Fruit fly (Drosophila melanogaster) S2 (cell line): Measurements from ENCODE around the gene CG17560.

Source experiments
- CG8478 ChIP-seq: fragments of >200 bp; optimal IDR thresholded peaks from 2 replicates; lab custom pipeline; 2018
- CTCF ChIP-seq, 2 experiments: fragments of >200 bp; optimal IDR thresholded peaks; 2 replicates each; lab custom pipeline; 2018

Gene CG17560

DNA sequence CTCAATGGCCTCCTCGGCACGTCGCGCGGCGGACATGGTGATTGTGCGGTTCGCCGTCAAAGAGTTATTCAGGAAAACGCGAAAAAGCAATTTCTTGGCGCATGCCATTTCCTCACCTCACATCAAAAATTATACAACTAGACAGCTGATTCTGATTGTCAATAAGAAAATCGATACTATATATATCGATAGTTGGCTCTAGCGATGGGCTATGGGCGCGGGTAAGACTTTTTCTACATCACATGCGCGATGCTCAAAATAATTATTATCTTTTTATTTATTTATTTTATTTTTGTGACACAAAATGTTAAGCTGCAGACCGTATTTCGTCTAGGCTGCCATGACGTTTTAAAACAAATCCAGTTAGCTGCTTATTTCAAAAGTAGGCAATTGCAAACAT is 3.5 kb upstream of the CG17560 start, which contains the start of gene CG10340:
TSS of gene CG10340 (minus strand) at position 151 of the 400 bp plus-strand sequence.
- TF ChIP-seq CG8478 (lab: Kevin White, UChicago), result no peak
- peak in 1 of 2 experiments; percentile 10 for TF ChIP-seq CTCF (optimal IDR thresholded peaks at IDR 0.05; lab: Kevin White, UChicago)

DNA sequence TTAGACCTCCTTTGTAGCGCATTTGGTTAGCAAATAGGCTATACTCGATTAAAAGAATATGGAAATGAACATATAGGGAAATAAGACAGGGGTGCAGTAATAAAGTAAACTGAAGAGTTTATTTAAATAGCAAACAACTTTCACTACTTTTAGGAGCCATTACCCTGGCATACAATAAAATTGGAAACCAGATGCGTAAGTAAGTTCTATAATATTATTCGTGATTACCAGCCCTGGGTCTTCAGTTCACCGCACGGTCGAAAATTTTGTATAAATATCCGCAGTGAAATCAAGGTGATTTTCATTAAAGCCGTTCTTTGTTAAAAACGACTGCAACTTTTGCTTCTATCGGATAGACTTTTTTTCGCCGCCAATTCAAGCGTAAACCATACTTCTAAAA is 2.7 kb upstream of the CG17560 start, which contains the start of gene CG17562:
TSS of gene CG17562 (plus strand) at position 301 of the 400 bp plus-strand sequence.
- no peak for TF ChIP-seq CG8478 (lab: Kevin White, UChicago)
- no peak for TF ChIP-seq CTCF (optimal IDR thresholded peaks at IDR 0.05; lab: Kevin White, UChicago)

DNA sequence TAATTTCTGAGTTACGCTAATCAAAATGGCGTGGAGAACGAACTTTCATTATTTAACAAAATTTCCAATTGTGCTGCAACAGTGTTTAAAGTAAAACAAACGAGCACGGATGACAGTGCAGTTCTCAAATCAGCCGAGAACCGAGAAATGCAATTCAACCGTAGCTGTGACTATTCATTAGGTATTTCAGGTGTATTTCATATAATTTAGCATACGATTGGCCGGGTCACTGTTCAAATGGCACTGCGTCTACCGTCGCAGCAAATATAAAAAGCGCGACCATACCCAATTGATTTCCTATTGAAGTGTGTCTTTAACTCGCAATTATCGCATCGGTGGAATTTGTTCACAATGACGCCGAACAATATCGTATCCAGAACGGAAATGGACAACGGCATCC is 2.7 kb downstream of the CG17560 start, which contains the start of gene CG14893:
TSS of gene CG14893 (plus strand) at position 301 of the 400 bp plus-strand sequence.
- TF ChIP-seq CTCF (optimal IDR thresholded peaks at IDR 0.05; lab: Kevin White, UChicago) (no peak), CG8478 (lab: Kevin White, UChicago) (no peak)

DNA sequence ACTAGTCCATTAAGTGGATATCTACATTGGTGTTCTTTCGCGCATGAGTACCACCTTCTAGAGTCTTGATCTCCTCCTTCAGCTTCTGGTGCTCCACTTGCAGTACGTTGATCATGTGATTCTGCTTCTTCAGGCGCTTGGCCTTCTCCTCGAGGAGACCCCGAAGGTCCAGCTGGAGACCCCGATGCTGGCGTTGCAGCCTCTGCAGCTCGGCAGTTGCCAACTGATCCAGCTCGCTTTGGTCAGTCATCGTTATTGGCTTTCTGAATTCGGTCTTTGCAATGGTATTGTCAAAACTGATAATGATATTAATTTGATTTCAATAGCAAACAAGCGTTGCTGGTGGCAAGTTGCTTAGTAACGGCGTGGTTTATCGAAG is 6.6 kb downstream of the CG17560 start, which contains the start of gene Ccdc114:
TSS of gene Ccdc114 (minus strand) at position 347 of the 379 bp plus-strand sequence.
- TF ChIP-seq CTCF (optimal IDR thresholded peaks at IDR 0.05; lab: Kevin White, UChicago) (no peak), CG8478 (lab: Kevin White, UChicago) (no peak)

DNA sequence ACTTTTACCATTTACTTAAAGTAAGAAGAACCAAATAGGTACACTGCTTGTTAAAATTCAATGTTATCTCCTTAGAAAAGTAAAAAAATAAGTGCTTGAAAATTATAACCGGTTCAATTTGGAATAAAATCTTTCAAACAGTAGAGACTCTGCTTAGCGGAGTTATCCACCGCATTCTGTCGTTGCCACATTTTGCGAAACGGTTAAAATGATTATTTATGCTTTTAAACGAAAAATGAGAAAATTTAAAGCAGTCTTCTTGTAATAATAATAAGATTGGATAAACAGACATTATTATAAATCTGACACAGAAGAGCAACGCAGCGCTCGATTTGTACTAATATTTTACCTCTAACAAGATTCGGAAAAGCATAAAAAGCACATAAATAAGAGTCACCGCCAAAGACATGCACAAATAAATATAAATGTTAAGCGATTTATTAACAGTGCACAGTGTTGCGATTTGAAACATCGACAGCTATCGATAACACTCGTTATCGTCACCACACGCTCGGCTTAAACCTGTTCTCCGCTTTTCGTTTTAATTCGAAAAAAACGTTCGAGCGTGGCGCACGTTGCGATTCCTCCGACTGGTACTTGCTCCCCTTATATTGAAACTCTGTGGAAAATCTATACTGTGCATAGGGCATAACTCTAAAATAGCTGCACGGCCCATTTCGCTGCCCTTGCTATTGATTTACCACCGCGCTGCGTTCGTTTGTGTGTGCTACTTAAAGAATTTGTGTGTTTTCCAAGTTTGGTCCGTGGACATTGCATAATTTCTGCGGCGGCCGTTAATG is 7.2 kb downstream of the CG17560 start, which contains the start of gene Fas1:
TSS of gene Fas1 (plus strand) at position 489 of the 800 bp plus-strand sequence.
- TF ChIP-seq CTCF (optimal IDR thresholded peaks at IDR 0.05; lab: Kevin White, UChicago) (peak; percentile 45 to 66), CG8478 (lab: Kevin White, UChicago) (no peak)

DNA sequence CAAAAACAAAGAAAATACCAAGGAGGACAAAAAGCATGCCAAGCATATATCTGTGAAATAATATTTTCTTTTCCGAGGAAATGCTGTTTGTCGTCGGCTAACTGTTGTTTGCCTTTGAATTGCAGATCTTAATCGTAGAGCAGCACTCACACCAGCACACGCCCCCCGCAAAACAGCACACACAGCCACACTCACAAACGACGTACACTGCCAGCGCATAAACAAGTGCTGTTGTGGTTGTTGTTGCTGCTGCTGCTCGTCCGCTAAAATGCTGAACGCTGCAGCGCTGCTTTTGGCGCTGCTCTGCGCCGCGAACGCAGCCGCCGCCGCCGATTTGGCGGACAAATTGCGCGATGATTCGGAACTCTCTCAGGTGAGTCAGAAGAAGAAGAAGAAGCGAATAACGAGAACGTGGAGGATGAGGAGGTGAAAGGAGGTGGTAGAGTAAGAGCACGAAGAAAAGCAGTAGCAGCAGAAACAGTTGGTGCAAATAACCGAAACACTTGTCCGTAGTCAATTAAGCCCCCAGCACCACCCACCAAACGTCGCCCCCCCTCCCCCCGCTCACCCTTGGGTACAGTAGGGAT is 8.2 kb downstream of the CG17560 start:
- TF ChIP-seq CTCF (optimal IDR thresholded peaks at IDR 0.05; lab: Kevin White, UChicago) (no peak), CG8478 (lab: Kevin White, UChicago) (no peak)

DNA sequence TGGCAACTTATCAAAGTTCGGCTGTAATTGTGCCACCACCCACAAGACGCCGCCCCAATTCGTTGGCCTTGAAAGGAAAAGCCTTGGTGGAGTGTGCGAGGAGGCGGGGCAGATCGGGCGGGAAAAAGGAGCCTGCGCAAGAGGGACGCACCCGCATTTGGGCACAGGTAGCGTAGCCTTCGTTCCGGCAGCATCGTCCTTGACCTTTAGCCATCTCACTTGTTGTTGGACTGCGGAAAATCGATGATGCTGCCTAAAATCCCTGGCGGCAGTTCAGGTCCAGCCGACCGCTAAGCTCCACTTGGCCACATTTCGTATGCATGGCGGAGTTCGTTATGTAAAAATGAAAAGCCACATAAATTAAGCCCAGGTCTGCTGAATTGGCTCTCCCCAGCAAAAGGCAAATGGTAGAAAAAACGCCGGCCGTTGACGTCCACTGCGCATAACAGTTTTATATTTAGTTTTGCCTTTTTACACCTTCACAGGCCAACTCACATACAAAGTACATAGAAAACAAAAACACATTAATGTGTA is 9.2 kb downstream of the CG17560 start:
- TF ChIP-seq CG8478 (lab: Kevin White, UChicago), result no peak
- TF ChIP-seq CTCF (optimal IDR thresholded peaks at IDR 0.05; lab: Kevin White, UChicago), result no peak

DNA sequence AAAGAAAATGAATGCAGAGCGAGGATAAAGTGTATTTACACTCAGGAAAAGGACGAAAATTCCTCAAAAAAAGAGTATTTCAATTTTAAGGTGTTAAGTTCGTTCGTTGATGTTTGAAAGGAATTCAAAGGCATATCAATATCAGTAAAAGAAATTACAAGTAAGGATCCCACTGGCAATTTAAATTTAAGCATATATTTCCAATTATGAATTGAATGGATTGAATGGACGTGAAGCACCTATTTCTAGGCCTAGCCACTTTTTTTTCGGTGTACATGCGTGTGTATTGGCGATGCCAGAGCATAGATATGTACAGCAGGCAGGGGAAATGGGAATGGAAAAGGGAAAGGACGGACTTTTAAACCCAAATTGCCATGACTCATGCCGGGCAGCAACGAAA is 12.8 kb downstream of the CG17560 start:
- TF ChIP-seq CTCF (optimal IDR thresholded peaks at IDR 0.05; lab: Kevin White, UChicago), result no peak
- TF ChIP-seq CG8478 (lab: Kevin White, UChicago), result no peak

DNA sequence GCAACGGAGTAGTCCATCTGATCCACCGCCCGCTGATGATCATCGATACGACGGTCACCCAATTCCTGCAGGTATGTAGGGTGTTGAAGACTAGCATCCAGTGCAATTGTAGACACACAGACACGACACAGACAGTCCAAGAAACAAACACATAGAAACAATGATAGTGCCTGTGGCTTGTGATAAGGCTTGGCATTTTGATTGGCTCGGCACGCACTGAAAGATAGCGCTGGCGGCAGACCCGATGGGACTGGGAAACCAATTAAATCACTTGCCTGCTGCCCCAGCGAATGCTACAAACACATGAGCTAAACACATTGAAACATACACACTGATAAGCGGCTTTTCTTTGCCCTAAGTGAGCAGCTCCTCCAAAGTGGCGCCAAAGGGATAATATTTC is 14.9 kb downstream of the CG17560 start:
- TF ChIP-seq CG8478 (lab: Kevin White, UChicago) (no peak), CTCF (optimal IDR thresholded peaks at IDR 0.05; lab: Kevin White, UChicago) (no peak)

DNA sequence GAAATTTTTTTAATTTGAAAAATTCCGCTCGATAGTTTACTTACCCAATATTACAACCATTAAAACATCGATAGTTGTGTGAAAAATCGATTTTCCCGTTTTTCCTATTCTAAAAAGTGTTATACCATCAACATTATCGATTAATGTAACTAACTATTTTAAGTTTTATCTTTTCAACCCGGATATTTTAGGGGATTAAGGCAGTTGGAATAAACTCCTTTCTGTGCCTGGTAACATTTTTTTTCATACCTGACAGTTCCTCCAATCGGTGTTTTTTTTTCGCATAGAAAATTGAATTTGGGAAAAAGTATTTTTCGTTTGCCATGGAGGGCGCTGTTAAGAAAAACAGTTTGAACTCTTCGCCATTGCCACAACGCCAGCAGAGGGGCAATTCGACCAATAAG is 22.3 kb downstream of the CG17560 start, which contains the start of gene nonA-l:
TSS of gene nonA-l (plus strand) at position 201 of the 404 bp plus-strand sequence.
- TF ChIP-seq CTCF (optimal IDR thresholded peaks at IDR 0.05; lab: Kevin White, UChicago), result peak in 1 of 2 experiments; percentile 22
- no peak for TF ChIP-seq CG8478 (lab: Kevin White, UChicago)

DNA sequence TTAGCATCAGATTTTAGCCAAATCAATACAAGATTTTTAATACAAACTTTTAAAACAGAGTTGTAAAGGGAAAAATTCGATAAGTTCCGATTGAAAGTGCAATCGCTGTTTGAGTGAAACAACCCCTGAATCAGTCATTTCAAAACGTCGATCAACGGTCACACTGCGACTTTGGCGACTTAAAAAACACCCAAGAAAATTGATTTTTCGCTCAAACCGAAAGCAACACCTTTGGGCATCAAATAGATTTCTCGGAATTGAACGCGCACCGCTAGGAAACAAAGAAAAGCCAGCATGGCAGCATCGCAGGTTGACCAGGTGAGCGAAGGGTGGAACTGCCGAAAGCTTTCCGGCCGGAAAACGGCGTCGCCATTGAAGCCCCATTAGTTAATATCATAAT is 25.8 kb downstream of the CG17560 start, which contains the start of gene Arl6IP1:
TSS of gene Arl6IP1 (plus strand) at position 15 of the 400 bp plus-strand sequence.
- no peak for TF ChIP-seq CG8478 (lab: Kevin White, UChicago)
- TF ChIP-seq CTCF (optimal IDR thresholded peaks at IDR 0.05; lab: Kevin White, UChicago), result no peak

DNA sequence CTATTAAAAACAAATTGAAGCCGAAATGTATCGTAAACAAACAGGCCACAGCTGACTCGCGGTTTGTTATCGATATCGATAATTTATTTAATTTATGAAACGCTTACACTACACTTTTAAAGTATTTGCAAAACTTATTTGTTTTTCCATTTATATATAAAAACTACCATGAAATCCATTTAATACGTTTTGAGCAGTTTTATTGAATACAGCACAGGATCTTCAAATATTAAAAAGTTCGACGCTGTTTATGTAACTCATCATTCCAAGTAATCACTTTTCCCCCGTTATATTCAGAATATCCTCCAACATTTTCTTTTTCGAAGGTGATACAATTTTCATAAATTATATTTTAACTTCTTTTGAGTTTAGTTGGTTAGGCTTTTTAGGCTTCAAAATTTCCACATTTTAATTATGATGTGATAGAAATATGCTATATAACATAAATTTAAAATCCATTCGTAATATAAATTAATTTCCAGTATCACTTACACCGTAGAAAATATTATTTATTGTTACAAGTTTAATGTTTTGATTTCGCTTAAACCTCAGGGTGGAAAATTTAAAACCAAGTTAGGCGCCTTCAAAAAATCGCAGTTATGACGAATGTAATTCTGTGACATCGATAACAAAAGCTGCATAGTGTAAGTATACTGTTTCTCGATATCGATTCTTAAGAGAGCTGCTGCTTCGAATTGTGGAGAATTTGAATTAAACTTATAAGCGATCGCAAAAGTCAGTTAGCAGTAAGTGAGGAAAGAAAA is 29.4 kb downstream of the CG17560 start, which contains the start of the genes CG10324 and CCT3:
TSS of gene CG10324 (minus strand) at position 53 of the 764 bp plus-strand sequence.
TSS of gene CCT3 (plus strand) at position 654 of the 764 bp plus-strand sequence.
- TF ChIP-seq CTCF (optimal IDR thresholded peaks at IDR 0.05; lab: Kevin White, UChicago), result no peak
- TF ChIP-seq CG8478 (lab: Kevin White, UChicago), result no peak

DNA sequence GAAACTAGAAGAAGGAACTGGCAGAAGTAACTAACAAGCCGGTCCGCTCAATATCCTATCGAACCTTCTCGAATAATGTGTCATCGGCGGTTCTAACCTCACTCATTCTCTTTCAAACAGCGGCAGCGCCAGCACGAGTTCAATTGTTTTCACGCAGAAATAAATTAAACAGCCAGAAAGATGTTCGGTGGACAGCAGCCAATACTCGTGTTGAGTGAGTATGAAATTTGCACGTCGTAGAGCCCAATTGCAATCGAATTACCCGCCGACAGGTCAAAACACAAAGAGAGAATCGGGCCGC is 29.9 kb downstream of the CG17560 start:
- no peak for TF ChIP-seq CG8478 (lab: Kevin White, UChicago)
- no peak for TF ChIP-seq CTCF (optimal IDR thresholded peaks at IDR 0.05; lab: Kevin White, UChicago)

DNA sequence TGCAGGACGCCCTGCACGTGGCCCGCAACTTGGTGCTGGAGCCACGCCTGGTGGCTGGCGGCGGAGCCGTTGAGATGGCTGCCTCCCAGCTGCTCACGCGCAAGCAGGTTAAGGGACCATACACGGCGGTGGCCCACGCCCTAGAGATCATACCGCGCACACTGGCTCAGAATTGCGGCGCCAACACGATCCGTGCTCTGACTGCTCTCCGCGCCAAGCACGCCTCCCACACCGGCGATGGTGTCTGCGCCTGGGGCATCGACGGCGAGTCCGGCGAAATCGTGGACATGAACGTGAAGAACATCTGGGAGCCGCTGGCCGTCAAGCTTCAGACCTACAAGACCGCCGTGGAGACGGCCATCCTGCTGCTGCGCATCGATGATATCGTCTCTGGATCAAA is 31.5 kb downstream of the CG17560 start:
- TF ChIP-seq CG8478 (lab: Kevin White, UChicago) (no peak), CTCF (optimal IDR thresholded peaks at IDR 0.05; lab: Kevin White, UChicago) (peak in 1 of 2 experiments; percentile 13)
